Worm (Caenorhabditis elegans) whole organism, mixed stage, embryonic: ENCODE measurements around the gene lias-1.
"Not testable (repeated sequence)": the region's sequence is repeated elsewhere in the genome, so short reads cannot be mapped to it uniquely, and the experiment has no call there.

ENCODE experiments used
- bed-3 ChIP-seq: fragments of 200-800 bp; sonication (Bioruptor generic); optimal IDR thresholded peaks from 3 replicates; lab custom pipeline; 2018; ENCODE audit warnings: mild to moderate bottlenecking, missing genetic modification characterization, moderate library complexity, missing compliant biosample characterization
- blmp-1 ChIP-seq: fragments of 150-350 bp; optimal IDR thresholded peaks from 2 replicates; lab custom pipeline; 2014; ENCODE audit warnings: missing biosample characterization, missing genetic modification characterization
- ceh-39 ChIP-seq: fragments of 150-350 bp; optimal IDR thresholded peaks from 2 replicates; lab custom pipeline; 2014; ENCODE audit warnings: missing biosample characterization, missing genetic modification characterization
- ceh-83 ChIP-seq: fragments of 200-800 bp; sonication (Bioruptor generic); optimal IDR thresholded peaks from 2 replicates; lab custom pipeline; 2018; ENCODE audit warnings: mild to moderate bottlenecking, missing genetic modification characterization, missing compliant biosample characterization
- ces-1 ChIP-seq: fragments of 150-350 bp; optimal IDR thresholded peaks from 2 replicates; lab custom pipeline; 2014; ENCODE audit warnings: missing biosample characterization, missing genetic modification reagents, missing genetic modification characterization
- cnd-1 ChIP-seq: fragments of 200-800 bp; sonication (Bioruptor generic); optimal IDR thresholded peaks from 2 replicates; lab custom pipeline; 2018; ENCODE audit warnings: mild to moderate bottlenecking, missing genetic modification characterization, missing compliant biosample characterization
- drap-1 ChIP-seq: fragments of 200-800 bp; sonication (Bioruptor generic); optimal IDR thresholded peaks from 3 replicates; lab custom pipeline; 2018; ENCODE audit warnings: mild to moderate bottlenecking, missing genetic modification characterization, missing compliant biosample characterization
- elt-3 ChIP-seq: fragments of 150-350 bp; optimal IDR thresholded peaks from 2 replicates; lab custom pipeline; 2014; ENCODE audit warnings: missing biosample characterization, missing genetic modification characterization
- flh-1 ChIP-seq: fragments of 200-800 bp; sonication (Bioruptor generic); optimal IDR thresholded peaks from 2 replicates; lab custom pipeline; 2018; ENCODE audit warnings: mild to moderate bottlenecking, missing genetic modification characterization, moderate library complexity, missing compliant biosample characterization
- hlh-1 ChIP-seq: fragments of 150-350 bp; optimal IDR thresholded peaks from 2 replicates; lab custom pipeline; 2014; ENCODE audit warnings: missing biosample characterization, missing genetic modification reagents, missing genetic modification characterization
- lin-13 ChIP-seq: fragments of 150-350 bp; optimal IDR thresholded peaks from 2 replicates; lab custom pipeline; 2014; ENCODE audit warnings: missing biosample characterization, missing genetic modification characterization
- lin-32 ChIP-seq: fragments of 200-800 bp; sonication (Bioruptor generic); optimal IDR thresholded peaks from 2 replicates; lab custom pipeline; 2018; ENCODE audit warnings: mild to moderate bottlenecking, missing genetic modification characterization, missing compliant biosample characterization
- lsy-2 ChIP-seq: fragments of 150-350 bp; optimal IDR thresholded peaks from 2 replicates; lab custom pipeline; 2014; ENCODE audit warnings: missing biosample characterization, missing genetic modification characterization
- mep-1 ChIP-seq: fragments of 150-350 bp; optimal IDR thresholded peaks from 2 replicates; lab custom pipeline; 2017; ENCODE audit warnings: missing biosample characterization, missing genetic modification reagents, missing genetic modification characterization, inconsistent platforms
- nhr-2 ChIP-seq: fragments of 150-350 bp; optimal IDR thresholded peaks from 2 replicates; lab custom pipeline; 2014; ENCODE audit warnings: missing biosample characterization, missing genetic modification characterization
- nhr-237 ChIP-seq: fragments of 150-350 bp; optimal IDR thresholded peaks from 2 replicates; lab custom pipeline; 2014; ENCODE audit warnings: missing biosample characterization, missing genetic modification characterization
- nhr-76 ChIP-seq: sonication (generic microtip); optimal IDR thresholded peaks from 2 replicates; lab custom pipeline; 2017; ENCODE audit warnings: missing biosample characterization, missing genetic modification characterization
- pha-4 ChIP-seq: fragments of 150-350 bp; optimal IDR thresholded peaks from 2 replicates; lab custom pipeline; 2018; ENCODE audit warnings: missing biosample characterization, missing genetic modification reagents, missing genetic modification characterization
- sem-2 ChIP-seq: fragments of 200-800 bp; sonication (Bioruptor generic); optimal IDR thresholded peaks from 2 replicates; lab custom pipeline; 2018; ENCODE audit warnings: mild to moderate bottlenecking, missing genetic modification characterization, missing compliant biosample characterization
- sptf-1 ChIP-seq: sonication (generic microtip); optimal IDR thresholded peaks from 2 replicates; lab custom pipeline; 2017; ENCODE audit warnings: mild to moderate bottlenecking, missing genetic modification characterization, moderate library complexity, missing compliant biosample characterization
- tbx-8 ChIP-seq: fragments of 200-800 bp; sonication (Bioruptor generic); optimal IDR thresholded peaks from 2 replicates; lab custom pipeline; 2018; ENCODE audit warnings: mild to moderate bottlenecking, missing genetic modification characterization, moderate library complexity, missing compliant biosample characterization
- unc-120 ChIP-seq: sonication (generic microtip); optimal IDR thresholded peaks from 2 replicates; lab custom pipeline; 2017; ENCODE audit warnings: missing genetic modification characterization, missing compliant biosample characterization; ENCODE audit not compliant: poor library complexity, severe bottlenecking
- unc-39 ChIP-seq: fragments of 150-350 bp; optimal IDR thresholded peaks from 2 replicates; lab custom pipeline; 2014; ENCODE audit warnings: missing biosample characterization, missing genetic modification characterization
- unc-62 ChIP-seq: fragments of 150-350 bp; optimal IDR thresholded peaks from 2 replicates; lab custom pipeline; 2014; ENCODE audit warnings: missing biosample characterization, missing genetic modification reagents, missing genetic modification characterization
- zip-8 ChIP-seq: fragments of 150-350 bp; optimal IDR thresholded peaks from 2 replicates; lab custom pipeline; 2014; ENCODE audit warnings: missing biosample characterization, missing genetic modification characterization
- ztf-11 ChIP-seq: fragments of 150-350 bp; optimal IDR thresholded peaks from 2 replicates; lab custom pipeline; 2014; ENCODE audit warnings: missing biosample characterization, missing genetic modification characterization

The lias-1 gene

ce11 chrIII:3456226-3456625 is 48.7 kb downstream of the lias-1 start:
- TF ChIP-seq sem-2 (GFP tag; lab: Kevin White, UChicago): no peak
- peak; percentile 98 for TF ChIP-seq mep-1 (tag; lab: Kevin White, UChicago)
- TF ChIP-seq zip-8: no peak
- TF ChIP-seq tbx-8 (GFP tag; lab: Kevin White, UChicago): peak; percentile 68
- peak; percentile 98 for TF ChIP-seq lsy-2
- TF ChIP-seq hlh-1: peak; percentile 37
- TF ChIP-seq nhr-2 (tag; lab: Kevin White, UChicago): peak; percentile 42
- peak; percentile 97 for TF ChIP-seq nhr-237 (tag; lab: Kevin White, UChicago)
- peak; percentile 90 for TF ChIP-seq ceh-39 (tag; lab: Kevin White, UChicago)
- TF ChIP-seq lin-32 (GFP tag; lab: Kevin White, UChicago): no peak
- no peak for TF ChIP-seq blmp-1
- TF ChIP-seq drap-1 (GFP tag; lab: Kevin White, UChicago): peak; percentile 57
- no peak for TF ChIP-seq unc-39
- TF ChIP-seq lin-13 (tag; lab: Kevin White, UChicago): peak; percentile 92
- no peak for TF ChIP-seq flh-1 (GFP tag; lab: Kevin White, UChicago)
- peak; percentile 30 for TF ChIP-seq unc-120
- TF ChIP-seq bed-3 (GFP tag; lab: Kevin White, UChicago): no peak
- TF ChIP-seq ceh-83 (GFP tag; lab: Kevin White, UChicago): no peak
- TF ChIP-seq unc-62 (GFP tag; lab: Kevin White, UChicago): no peak
- peak; percentile 75 for TF ChIP-seq sptf-1
- no peak for TF ChIP-seq nhr-76
- peak; percentile 6 for TF ChIP-seq cnd-1 (tag; lab: Kevin White, UChicago)
- peak; percentile 57 for TF ChIP-seq elt-3 (tag; lab: Kevin White, UChicago)
- TF ChIP-seq ces-1 (GFP tag; lab: Kevin White, UChicago): peak; percentile 88
- TF ChIP-seq ztf-11 (tag; lab: Kevin White, UChicago): peak; percentile 55
- TF ChIP-seq pha-4 (tag; lab: Kevin White, UChicago): peak; percentile 65

ce11 chrIII:3454045-3454444 is 50.9 kb downstream of the lias-1 start, which contains the start of gene C34C12.1:
TSS of gene C34C12.1 (plus strand) at chrIII:3454345.
- not testable (repeated sequence) for TF ChIP-seq sptf-1; mep-1 (tag; lab: Kevin White, UChicago); nhr-237 (tag; lab: Kevin White, UChicago)
- TF ChIP-seq, all 35 proteins: peak for 0; not testable (repeated sequence) for 35
